Fruit fly (Drosophila melanogaster): ENCODE measurements around the gene Alg1.

Gene Alg1

DNA sequence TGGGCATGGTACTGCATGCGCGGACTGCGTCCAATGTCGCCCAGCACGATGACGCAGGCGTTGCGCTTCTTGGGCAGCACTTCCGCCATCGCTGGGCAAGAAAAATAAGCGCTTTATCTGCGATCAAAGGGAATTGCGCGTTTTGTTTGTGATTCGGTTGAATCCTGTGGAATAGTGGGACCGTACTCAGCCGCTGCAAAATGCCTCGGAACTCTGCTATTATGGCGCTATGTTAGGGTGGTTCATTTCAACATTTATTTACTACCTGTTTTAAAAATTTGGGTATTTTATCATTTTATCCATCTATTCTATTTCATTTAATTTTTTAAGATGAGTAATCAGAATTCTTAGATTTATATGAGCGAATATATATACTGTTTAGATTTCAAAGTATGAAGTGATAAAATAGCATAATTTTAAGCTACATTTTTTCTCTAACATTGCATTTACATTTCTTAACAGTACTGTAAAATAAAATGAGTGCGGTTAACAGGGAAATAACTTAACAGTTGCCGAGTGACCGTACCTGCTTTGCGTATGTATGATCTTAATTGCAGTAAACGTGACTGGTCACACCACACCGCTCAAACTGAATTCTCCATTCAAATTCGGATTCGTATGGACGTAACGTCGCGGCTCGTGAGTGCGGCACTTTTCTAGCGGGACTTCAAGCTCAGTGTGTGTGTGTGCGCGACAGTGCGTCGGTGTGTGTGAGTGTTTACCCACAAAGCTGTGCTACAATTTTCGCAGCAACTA, at the start of gene Alg1, which contains the start of gene tinc (continued):
- TF ChIP-seq Usf (GFP tag; optimal IDR thresholded peaks at IDR 0.05) (no peak), unc-4 (GFP tag; IDR thresholded peaks at IDR 0.05; ENCODE audit: partially characterized antibody) (0 out of 2 replicates have a peak, but pooled peaks have one; percentile 14), HLH54F (GFP tag; optimal IDR thresholded peaks at IDR 0.05) (peak; percentile 42), sob (GFP tag; IDR thresholded peaks at IDR 0.05) (peak; percentile 45; the same call in 1 of the 2 replicates), Dp (GFP tag; optimal IDR thresholded peaks at IDR 0.05) (peak; percentile 74), disco-r (GFP tag; optimal IDR thresholded peaks at IDR 0.05) (no peak), Ptx1 (GFP tag; IDR thresholded peaks at IDR 0.05) (peak; percentile 58; the same call in 1 of the 2 replicates), CG4282 (GFP tag; optimal IDR thresholded peaks at IDR 0.05) (no peak), CG3281 (GFP tag; optimal IDR thresholded peaks at IDR 0.05) (peak; percentile 64), CG13296 (GFP tag; optimal IDR thresholded peaks at IDR 0.05) (peak; percentile 81), CG6272 (GFP tag; IDR thresholded peaks at IDR 0.05) (no peak), unpg (GFP tag; optimal IDR thresholded peaks at IDR 0.05) (peak; percentile 83), az2 (GFP tag; optimal IDR thresholded peaks at IDR 0.05) (peak; percentile 55), CG4617 (GFP tag; optimal IDR thresholded peaks at IDR 0.05; ENCODE audit: borderline replicate concordance) (peak; percentile 47), lmd (GFP tag; IDR thresholded peaks at IDR 0.05) (peak; percentile 45; the same call in 1 of the 2 replicates), chn (GFP tag; optimal IDR thresholded peaks at IDR 0.05) (peak; percentile 7), MBD-R2 (GFP tag; IDR thresholded peaks at IDR 0.05) (peak; percentile 53; the same call in 1 of the 2 replicates), tgo (GFP tag; IDR thresholded peaks at IDR 0.05) (peak; percentile 56; the same call in 2 of the 3 replicates), eve (GFP tag; optimal IDR thresholded peaks at IDR 0.05) (no peak), vvl (GFP tag; IDR thresholded peaks at IDR 0.05) (peak; percentile 84), Aef1 (GFP tag; IDR thresholded peaks at IDR 0.05) (peak; percentile 28; the same call in 1 of the 3 replicates), ken (GFP tag; IDR thresholded peaks at IDR 0.05) (peak; percentile 15; the same call in 1 of the 3 replicates), kah (GFP tag; optimal IDR thresholded peaks at IDR 0.05) (peak; percentile 44), CG34422 (GFP tag; IDR thresholded peaks at IDR 0.05) (peak; percentile 16; the same call in 1 of the 3 replicates), Ets65A (GFP tag) (peak; percentile 63), maf-S (GFP tag; optimal IDR thresholded peaks at IDR 0.05) (no peak), Hr39 (optimal IDR thresholded peaks at IDR 0.05) (no peak), tup (GFP tag; optimal IDR thresholded peaks at IDR 0.05) (no peak), bsh (GFP tag; optimal IDR thresholded peaks at IDR 0.05) (peak in 1 of 2 experiments; percentile 68), Nf-YA (GFP tag; IDR thresholded peaks at IDR 0.05) (no peak), grn (GFP tag; optimal IDR thresholded peaks at IDR 0.05) (peak; percentile 30), CG8924 (tag; optimal IDR thresholded peaks at IDR 0.05) (peak; percentile 74), CG10431 (GFP tag; optimal IDR thresholded peaks at IDR 0.05) (no peak), CTCF (GFP tag; optimal IDR thresholded peaks at IDR 0.05) (peak; percentile 41), CG14050 (GFP tag; IDR thresholded peaks at IDR 0.05) (no peak; the same call in 2 of the 3 replicates), CG31224 (GFP tag; IDR thresholded peaks at IDR 0.05) (peak; percentile 28; the same call in 1 of the 2 replicates), Chrac-16 (GFP tag; optimal IDR thresholded peaks at IDR 0.05) (peak; percentile 63), CG6254 (GFP tag; optimal IDR thresholded peaks at IDR 0.05) (no peak), CG12236 (GFP tag; optimal IDR thresholded peaks at IDR 0.05) (no peak), Oaz (GFP tag; IDR thresholded peaks at IDR 0.05) (no peak; the same call in 1 of the 2 replicates), gem (tag; optimal IDR thresholded peaks at IDR 0.05) (peak; percentile 88), CG31388 (GFP tag; optimal IDR thresholded peaks at IDR 0.05) (no peak), ham (GFP tag; IDR thresholded peaks at IDR 0.05) (no peak), CG7357 (GFP tag; IDR thresholded peaks at IDR 0.05) (0 out of 3 replicates have a peak, but pooled peaks have one; percentile 58), Sin3A (optimal IDR thresholded peaks at IDR 0.05) (peak; percentile 32), CG7987 (GFP tag; optimal IDR thresholded peaks at IDR 0.05) (no peak), CG13287 (GFP tag; IDR thresholded peaks at IDR 0.05; ENCODE audit: partially characterized antibody) (peak; percentile 34; the same call in 1 of the 2 replicates), Max (GFP tag; optimal IDR thresholded peaks at IDR 0.05) (peak; percentile 41), CG4707 (GFP tag; optimal IDR thresholded peaks at IDR 0.05) (no peak), cwo (GFP tag; optimal IDR thresholded peaks at IDR 0.05) (peak; percentile 32)
